Worm (Caenorhabditis elegans) whole organism, L3 larva: ENCODE measurements around the gene acp-4.

ENCODE experiments used
- ZK546.5 ChIP-seq: sonication (generic microtip); optimal IDR thresholded peaks from 2 replicates; lab custom pipeline; 2017; ENCODE audit warnings: missing biosample characterization, missing genetic modification characterization
- ama-1 ChIP-seq: fragments of 150-350 bp; optimal IDR thresholded peaks from 2 replicates; lab custom pipeline; 2018
- elt-2 ChIP-seq: sonication (generic microtip); optimal IDR thresholded peaks from 2 replicates; lab custom pipeline; 2016; ENCODE audit warnings: missing genetic modification reagents, mild to moderate bottlenecking, missing genetic modification characterization, missing compliant biosample characterization
- elt-3 ChIP-seq, 3 experiments: fragments of 150-350 bp in 1 of 3; sonication (generic microtip) in 2 of 3; optimal IDR thresholded peaks; 2 replicates in 2 of 3; 4 replicates in 1 of 3; lab custom pipeline; 2014 to 2017; ENCODE audit warnings: missing biosample characterization in 3 of 3, missing genetic modification characterization in 3 of 3
- eor-1 ChIP-seq, 2 experiments: fragments of 150-350 bp; optimal IDR thresholded peaks; 2 replicates each; lab custom pipeline; 2014 to 2018; ENCODE audit warnings: missing biosample characterization in 2 of 2, missing genetic modification characterization in 2 of 2
- fkh-2 ChIP-seq: fragments of 150-350 bp; optimal IDR thresholded peaks from 2 replicates; lab custom pipeline; 2014; ENCODE audit warnings: missing biosample characterization, missing genetic modification reagents, missing genetic modification characterization
- nhr-25 ChIP-seq: sonication (generic microtip); optimal IDR thresholded peaks from 2 replicates; lab custom pipeline; 2017; ENCODE audit warnings: missing biosample characterization, missing genetic modification characterization
- unc-39 ChIP-seq: sonication (generic microtip); optimal IDR thresholded peaks from 4 replicates; lab custom pipeline; 2017; ENCODE audit warnings: missing biosample characterization, missing genetic modification characterization
- unc-62 ChIP-seq: fragments of 150-350 bp; sonication (generic microtip); optimal IDR thresholded peaks from 4 replicates; lab custom pipeline; 2014; ENCODE audit warnings: missing biosample characterization, missing genetic modification reagents, missing genetic modification characterization
- ztf-11 ChIP-seq: fragments of 150-350 bp; optimal IDR thresholded peaks from 2 replicates; lab custom pipeline; 2014; ENCODE audit warnings: missing biosample characterization, missing genetic modification characterization

DNA sequence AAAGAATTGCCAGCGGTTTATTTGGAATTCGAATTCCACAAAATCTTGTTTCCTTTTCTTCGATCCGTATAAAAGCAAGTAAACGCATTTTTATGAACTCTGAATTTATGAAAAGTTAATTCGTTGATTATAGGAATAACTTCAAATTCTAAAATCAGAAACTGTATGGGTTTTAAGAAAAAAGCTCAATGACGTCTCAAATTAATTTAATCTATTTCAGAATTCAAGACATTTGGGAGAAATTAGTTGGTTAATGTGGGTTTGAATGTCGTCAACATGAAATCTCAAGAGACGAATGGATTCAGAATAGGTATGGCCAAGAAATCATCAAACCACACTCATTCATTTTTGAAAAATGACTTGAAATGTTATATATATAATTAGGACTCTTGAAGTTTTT lies 38.9 kb downstream of the acp-4 start, which contains the start of gene F49E12.7:
- TF ChIP-seq ZK546.5 (tag; lab: Kevin White, UChicago) (no peak), nhr-25 (tag; lab: Kevin White, UChicago) (no peak), elt-2 (tag; lab: Kevin White, UChicago) (no peak), ama-1 (lab: Kevin White, UChicago) (no peak), eor-1 (tag; optimal IDR thresholded peaks at IDR 0.05; lab: Kevin White, UChicago) (no peak), fkh-2 (tag; lab: Kevin White, UChicago) (no peak), elt-3 (tag; optimal IDR thresholded peaks at IDR 0.05; lab: Kevin White, UChicago) (no peak), unc-62 (GFP tag; lab: Kevin White, UChicago) (no peak), ztf-11 (tag; lab: Kevin White, UChicago) (no peak), unc-39 (tag; lab: Kevin White, UChicago) (no peak)
